Fruit fly (Drosophila melanogaster): ENCODE measurements around the gene CG7924.

The CG7924 gene

dm6 chr3L:14233169-14233568 is at the start of gene CG7924:
Gene CG7924 (plus strand): TSS chr3L:14233469.
- TF ChIP-seq woc (GFP tag; optimal IDR thresholded peaks at IDR 0.05) (no peak), brk (GFP tag; optimal IDR thresholded peaks at IDR 0.05) (no peak), GATAd (GFP tag; optimal IDR thresholded peaks at IDR 0.05) (no peak), Myc (optimal IDR thresholded peaks at IDR 0.05) (no peak), Jra (GFP tag; optimal IDR thresholded peaks at IDR 0.05) (no peak), Rel (GFP tag; optimal IDR thresholded peaks at IDR 0.05) (no peak), Rel (tag; optimal IDR thresholded peaks at IDR 0.05) (no peak), jim (GFP tag; optimal IDR thresholded peaks at IDR 0.05) (no peak), Hnf4 (GFP tag; optimal IDR thresholded peaks at IDR 0.05) (no peak), sage (GFP tag; optimal IDR thresholded peaks at IDR 0.05) (no peak), ey (GFP tag; optimal IDR thresholded peaks at IDR 0.05) (no peak), HLH106 (tag; optimal IDR thresholded peaks at IDR 0.05) (no peak), dsf (GFP tag; optimal IDR thresholded peaks at IDR 0.05; ENCODE audit: borderline replicate concordance) (no peak), CrebA (GFP tag; optimal IDR thresholded peaks at IDR 0.05; ENCODE audit: borderline replicate concordance) (no peak), CG32264 (GFP tag; optimal IDR thresholded peaks at IDR 0.05) (no peak), Sp1 (GFP tag; optimal IDR thresholded peaks at IDR 0.05) (no peak), br (GFP tag; optimal IDR thresholded peaks at IDR 0.05) (no peak), OdsH (GFP tag; optimal IDR thresholded peaks at IDR 0.05) (no peak), dmrt93B (GFP tag; optimal IDR thresholded peaks at IDR 0.05) (no peak), foxo (GFP tag; optimal IDR thresholded peaks at IDR 0.05) (no peak), Abd-B (GFP tag; optimal IDR thresholded peaks at IDR 0.05) (no peak)

- TF ChIP-seq psq (GFP tag; optimal IDR thresholded peaks at IDR 0.05) (no peak), Rel (GFP tag; optimal IDR thresholded peaks at IDR 0.05) (no peak), Rel (tag; optimal IDR thresholded peaks at IDR 0.05) (no peak), lola (GFP tag; optimal IDR thresholded peaks at IDR 0.05) (no peak), CrebA (GFP tag; optimal IDR thresholded peaks at IDR 0.05; ENCODE audit: borderline replicate concordance) (no peak), dmrt93B (GFP tag; optimal IDR thresholded peaks at IDR 0.05) (no peak), CG32264 (GFP tag; optimal IDR thresholded peaks at IDR 0.05) (no peak), Sp1 (GFP tag; optimal IDR thresholded peaks at IDR 0.05) (no peak), h (GFP tag; optimal IDR thresholded peaks at IDR 0.05) (no peak), N (GFP tag; optimal IDR thresholded peaks at IDR 0.05) (no peak), OdsH (GFP tag; optimal IDR thresholded peaks at IDR 0.05) (no peak), HLH106 (tag; optimal IDR thresholded peaks at IDR 0.05) (no peak), Hnf4 (GFP tag; optimal IDR thresholded peaks at IDR 0.05) (no peak)
These were observed 48.2 kb upstream of the CG7924 start for dm6 chr3L:14185049-14185448.

dm6 chr3L:14189431-14189830 is 43.8 kb upstream of the CG7924 start, which contains the start of gene nan:
Gene nan (minus strand): TSS chr3L:14189648.
- TF ChIP-seq fru (GFP tag; optimal IDR thresholded peaks at IDR 0.05), result no peak
- no peak for TF ChIP-seq Myc (optimal IDR thresholded peaks at IDR 0.05)
- TF ChIP-seq Vsx2 (GFP tag; optimal IDR thresholded peaks at IDR 0.05; ENCODE audit: partially characterized antibody), result no peak
- no peak for TF ChIP-seq rgr (GFP tag; optimal IDR thresholded peaks at IDR 0.05)
- no peak for TF ChIP-seq Hr83 (GFP tag; optimal IDR thresholded peaks at IDR 0.05; ENCODE audit: poor library complexity, severe bottlenecking)
- TF ChIP-seq psq (GFP tag; optimal IDR thresholded peaks at IDR 0.05), result no peak
- no peak for TF ChIP-seq Hnf4 (GFP tag; optimal IDR thresholded peaks at IDR 0.05)
- no peak for TF ChIP-seq br (GFP tag; optimal IDR thresholded peaks at IDR 0.05)
- no peak for TF ChIP-seq pan (optimal IDR thresholded peaks at IDR 0.05)
- no peak for TF ChIP-seq woc (GFP tag; optimal IDR thresholded peaks at IDR 0.05)
- no peak for TF ChIP-seq lola (GFP tag; optimal IDR thresholded peaks at IDR 0.05)
- TF ChIP-seq dmrt93B (GFP tag; optimal IDR thresholded peaks at IDR 0.05), result no peak
- TF ChIP-seq jim (GFP tag; optimal IDR thresholded peaks at IDR 0.05), result no peak
- no peak for TF ChIP-seq Sp1 (GFP tag; optimal IDR thresholded peaks at IDR 0.05)
- TF ChIP-seq usp (GFP tag; optimal IDR thresholded peaks at IDR 0.05), result no peak
- TF ChIP-seq CG32264 (GFP tag; optimal IDR thresholded peaks at IDR 0.05), result no peak

dm6 chr3L:14189957-14190624 is 43.2 kb upstream of the CG7924 start:
- TF ChIP-seq fru (GFP tag; optimal IDR thresholded peaks at IDR 0.05) (peak; percentile 8), HLH106 (tag; optimal IDR thresholded peaks at IDR 0.05) (peak; percentile 64), Jra (GFP tag; optimal IDR thresholded peaks at IDR 0.05) (no peak), Vsx2 (GFP tag; optimal IDR thresholded peaks at IDR 0.05; ENCODE audit: partially characterized antibody) (peak; percentile 99), Hnf4 (GFP tag; optimal IDR thresholded peaks at IDR 0.05) (peak; percentile 1)

All from whole organism, wandering third instar larva.